Worm (Caenorhabditis elegans) whole organism, L1 larva: ENCODE measurements around the gene F46C5.7.

Experiments
- C04F5.9 ChIP-seq: sonication (generic microtip); optimal IDR thresholded peaks from 2 replicates; lab custom pipeline; 2016; ENCODE audit warnings: missing genetic modification characterization, missing compliant biosample characterization
- C16A3.4 ChIP-seq: fragments of 150-350 bp; optimal IDR thresholded peaks from 2 replicates; lab custom pipeline; 2014; ENCODE audit warnings: missing biosample characterization, missing genetic modification characterization
- blmp-1 ChIP-seq: fragments of 150-350 bp; optimal IDR thresholded peaks from 2 replicates; lab custom pipeline; 2014; ENCODE audit warnings: missing biosample characterization, missing genetic modification characterization
- dsc-1 ChIP-seq: sonication (generic microtip); optimal IDR thresholded peaks from 2 replicates; lab custom pipeline; 2016; ENCODE audit warnings: mild to moderate bottlenecking, missing genetic modification characterization, missing compliant biosample characterization
- efl-1 ChIP-seq, 4 experiments: fragments of 150-350 bp; optimal IDR thresholded peaks in 3 of 4; peaks in 1 of 4; 1 replicate in 1 of 4; 2 replicates in 3 of 4; lab custom pipeline; 2014; ENCODE audit warnings: missing biosample characterization in 2 of 4, missing genetic modification characterization in 2 of 4, missing genetic modification reagents in 2 of 4
- efl-3 ChIP-seq: fragments of 200-800 bp; sonication (Bioruptor generic); optimal IDR thresholded peaks from 2 replicates; lab custom pipeline; 2018; ENCODE audit warnings: mild to moderate bottlenecking, missing genetic modification characterization, missing compliant biosample characterization
- elt-3 ChIP-seq, 6 experiments: fragments of 150-350 bp in 1 of 6; sonication (generic microtip); optimal IDR thresholded peaks; 2 replicates each; lab custom pipeline; 2017 to 2018; ENCODE audit warnings: missing biosample characterization in 6 of 6, missing genetic modification characterization in 6 of 6, inconsistent platforms in 1 of 6
- ets-5 ChIP-seq: fragments of 200-800 bp; sonication (Bioruptor generic); IDR thresholded peaks from 2 replicates; pipeline ENCODE4 v1.3.6; 2022; ENCODE audit warnings: missing genetic modification characterization, missing compliant biosample characterization
- fkh-10 ChIP-seq: sonication (generic microtip); optimal IDR thresholded peaks from 2 replicates; lab custom pipeline; 2017; ENCODE audit warnings: missing biosample characterization, missing genetic modification reagents, missing genetic modification characterization
- grh-1 ChIP-seq: fragments of 200-800 bp; sonication (Bioruptor generic); IDR thresholded peaks from 2 replicates; pipeline ENCODE4 v1.3.6; 2022; ENCODE audit warnings: missing genetic modification reagents, missing genetic modification characterization, missing compliant biosample characterization
- hlh-17 ChIP-seq: fragments of 200-800 bp; sonication (Bioruptor generic); optimal IDR thresholded peaks from 2 replicates; lab custom pipeline; 2018; ENCODE audit warnings: missing genetic modification characterization, mild to moderate bottlenecking, missing compliant biosample characterization, moderate library complexity, borderline replicate concordance
- irx-1 ChIP-seq: sonication (generic microtip); optimal IDR thresholded peaks from 2 replicates; lab custom pipeline; 2016; ENCODE audit warnings: missing genetic modification characterization, missing compliant biosample characterization
- lin-13 ChIP-seq: fragments of 150-350 bp; optimal IDR thresholded peaks from 2 replicates; lab custom pipeline; 2014; ENCODE audit warnings: missing biosample characterization, missing genetic modification reagents, missing genetic modification characterization
- lin-14 ChIP-seq: fragments of 200-800 bp; sonication (Bioruptor generic); optimal IDR thresholded peaks from 2 replicates; lab custom pipeline; 2018; ENCODE audit warnings: mild to moderate bottlenecking, missing genetic modification characterization, moderate library complexity, missing compliant biosample characterization
- lin-15B ChIP-seq: fragments of 150-350 bp; sonication (generic microtip); optimal IDR thresholded peaks from 3 replicates; lab custom pipeline; 2014; ENCODE audit warnings: missing biosample characterization, missing genetic modification characterization
- lin-35 ChIP-seq, 2 experiments: fragments of 150-350 bp; optimal IDR thresholded peaks; 2 replicates each; lab custom pipeline; 2014; ENCODE audit warnings: missing biosample characterization in 2 of 2, missing genetic modification characterization in 2 of 2, missing genetic modification reagents in 2 of 2
- lsy-2 ChIP-seq, 2 experiments: fragments of 150-350 bp; optimal IDR thresholded peaks; 2 replicates each; lab custom pipeline; 2014; ENCODE audit warnings: missing biosample characterization in 2 of 2, missing genetic modification characterization in 2 of 2
- mdl-1 ChIP-seq, 2 experiments: fragments of 150-350 bp; optimal IDR thresholded peaks; 2 replicates each; lab custom pipeline; 2014 to 2017; ENCODE audit warnings: missing biosample characterization in 2 of 2, missing genetic modification characterization in 2 of 2, inconsistent platforms in 1 of 2
- nhr-12 ChIP-seq: sonication (generic microtip); optimal IDR thresholded peaks from 2 replicates; lab custom pipeline; 2017; ENCODE audit warnings: missing biosample characterization, missing genetic modification characterization
- nhr-19 ChIP-seq: fragments of 200-800 bp; sonication (Bioruptor generic); conservative IDR thresholded peaks from 2 replicates; pipeline ENCODE4 v1.3.6; 2022; ENCODE audit warnings: missing genetic modification characterization, missing compliant biosample characterization
- nhr-20 ChIP-seq: sonication (generic microtip); optimal IDR thresholded peaks from 2 replicates; lab custom pipeline; 2016; ENCODE audit warnings: mild to moderate bottlenecking, missing genetic modification characterization, missing compliant biosample characterization
- nhr-237 ChIP-seq: fragments of 150-350 bp; optimal IDR thresholded peaks from 2 replicates; lab custom pipeline; 2014; ENCODE audit warnings: missing biosample characterization, missing genetic modification characterization
- nhr-28 ChIP-seq: fragments of 150-350 bp; optimal IDR thresholded peaks from 2 replicates; lab custom pipeline; 2014; ENCODE audit warnings: missing biosample characterization, missing genetic modification characterization
- nhr-47 ChIP-seq: sonication (generic microtip); optimal IDR thresholded peaks from 2 replicates; lab custom pipeline; 2016; ENCODE audit warnings: mild to moderate bottlenecking, missing genetic modification characterization, moderate library complexity, missing compliant biosample characterization
- nhr-71 ChIP-seq: sonication (generic microtip); optimal IDR thresholded peaks from 2 replicates; lab custom pipeline; 2016; ENCODE audit warnings: mild to moderate bottlenecking, missing genetic modification characterization, moderate library complexity, missing compliant biosample characterization
- nhr-76 ChIP-seq: sonication (generic microtip); optimal IDR thresholded peaks from 2 replicates; lab custom pipeline; 2017; ENCODE audit warnings: missing biosample characterization, missing genetic modification characterization
- nhr-85 ChIP-seq: sonication (generic microtip); peaks from one replicate; lab custom pipeline; 2016; ENCODE audit warnings: missing genetic modification characterization, inconsistent platforms, missing compliant biosample characterization
- nhr-90 ChIP-seq: sonication (generic microtip); optimal IDR thresholded peaks from 2 replicates; lab custom pipeline; 2016; ENCODE audit warnings: mild to moderate bottlenecking, missing genetic modification characterization, missing compliant biosample characterization; ENCODE audit not compliant: poor library complexity
- pax-3 ChIP-seq: fragments of 200-800 bp; sonication (Bioruptor generic); optimal IDR thresholded peaks from 2 replicates; lab custom pipeline; 2018; ENCODE audit warnings: mild to moderate bottlenecking, missing genetic modification characterization, moderate library complexity, missing compliant biosample characterization
- pqm-1 ChIP-seq: sonication (generic microtip); optimal IDR thresholded peaks from 3 replicates; lab custom pipeline; 2017; ENCODE audit warnings: missing biosample characterization, missing genetic modification characterization
- skn-1 ChIP-seq: fragments of 150-350 bp; optimal IDR thresholded peaks from 2 replicates; lab custom pipeline; 2014; ENCODE audit warnings: missing biosample characterization, missing genetic modification characterization
- snu-23 ChIP-seq: sonication (generic microtip); optimal IDR thresholded peaks from 2 replicates; lab custom pipeline; 2016; ENCODE audit warnings: missing genetic modification characterization, missing compliant biosample characterization
- sup-37 ChIP-seq: fragments of 200-800 bp; sonication (Bioruptor generic); optimal IDR thresholded peaks from 2 replicates; lab custom pipeline; 2018; ENCODE audit warnings: mild to moderate bottlenecking, missing genetic modification characterization, missing compliant biosample characterization
- swsn-7 ChIP-seq: sonication (generic microtip); optimal IDR thresholded peaks from 2 replicates; lab custom pipeline; 2016; ENCODE audit warnings: missing genetic modification characterization, missing compliant biosample characterization
- tbx-2 ChIP-seq: sonication (generic microtip); optimal IDR thresholded peaks from 2 replicates; lab custom pipeline; 2016; ENCODE audit warnings: missing genetic modification characterization, missing compliant biosample characterization
- unc-130 ChIP-seq: fragments of 150-350 bp; optimal IDR thresholded peaks from 2 replicates; lab custom pipeline; 2017; ENCODE audit warnings: missing biosample characterization, missing genetic modification characterization, inconsistent platforms
- xbp-1 ChIP-seq: sonication (generic microtip); optimal IDR thresholded peaks from 2 replicates; lab custom pipeline; 2016; ENCODE audit warnings: missing genetic modification characterization, missing compliant biosample characterization
- zag-1 ChIP-seq: fragments of 150-350 bp; optimal IDR thresholded peaks from 2 replicates; lab custom pipeline; 2014; ENCODE audit warnings: missing biosample characterization, missing genetic modification characterization

F46C5.7 gene

DNA sequence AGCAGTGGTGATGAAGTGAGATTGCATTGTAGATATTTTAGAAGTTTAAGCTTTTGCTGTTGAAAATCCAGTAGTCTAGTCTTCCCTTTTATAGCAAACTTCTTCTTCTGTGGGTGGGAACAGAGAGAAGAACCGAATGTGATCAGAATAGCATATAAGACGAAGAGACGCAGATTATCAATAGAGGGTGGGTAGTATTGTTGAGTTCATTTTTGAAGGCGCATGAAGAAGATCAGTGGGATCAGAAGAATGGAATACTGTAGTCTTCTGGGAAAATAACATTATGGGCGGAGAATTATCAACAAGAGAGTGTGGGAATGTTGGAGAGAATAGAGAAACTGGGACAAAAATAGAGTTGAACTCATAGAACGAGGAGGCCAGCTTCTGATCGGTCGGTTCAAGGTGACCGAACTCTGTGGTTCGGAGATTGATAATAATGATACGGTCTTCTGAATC, 18.0 kb upstream of the F46C5.7 start, which contains the start of gene F46C5.1:
Gene F46C5.1 (minus strand): TSS at position 51 of the 456 bp plus-strand sequence.
- TF ChIP-seq blmp-1 (tag; lab: Kevin White, UChicago) (peak; percentile 63), efl-1 (optimal IDR thresholded peaks at IDR 0.05; lab: Kevin White, UChicago) (no peak), efl-1 (GFP tag; optimal IDR thresholded peaks at IDR 0.05 in 1 of 2; lab: Kevin White, UChicago) (no peak), elt-3 (tag; optimal IDR thresholded peaks at IDR 0.05; lab: Kevin White, UChicago) (peak in 2 of 6 experiments; percentile 6 to 25), lsy-2 (tag; optimal IDR thresholded peaks at IDR 0.05; lab: Kevin White, UChicago) (peak in 1 of 2 experiments; percentile 68), C16A3.4 (tag; lab: Kevin White, UChicago) (peak; percentile 2)

DNA sequence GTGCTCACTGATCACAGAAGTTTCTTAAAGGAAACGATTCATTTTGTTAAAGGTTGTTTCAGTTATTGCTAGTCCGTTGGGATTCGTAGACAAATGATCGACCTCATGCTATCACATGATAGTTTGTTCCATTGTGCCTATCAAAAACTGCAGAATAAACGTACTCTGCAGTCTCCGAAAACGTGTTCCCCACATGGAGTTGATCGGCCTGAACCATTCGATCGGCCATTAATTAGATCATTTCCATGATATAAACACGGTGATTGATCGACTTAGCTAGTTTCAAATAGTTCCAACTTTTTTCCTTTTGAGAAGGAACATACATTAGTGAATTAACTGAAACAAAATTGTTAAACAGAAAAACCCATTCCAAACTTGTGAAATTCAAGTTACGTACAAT, 16.4 kb upstream of the F46C5.7 start:
- TF ChIP-seq lin-14 = peak; percentile 64
- peak; percentile 86 for TF ChIP-seq nhr-19 (GFP tag; lab: Robert Waterston, UW)
- TF ChIP-seq lin-15B = no peak
- no peak for TF ChIP-seq nhr-28 (tag; lab: Kevin White, UChicago)
- TF ChIP-seq efl-3 (GFP tag; lab: Kevin White, UChicago) = no peak
- peak in 1 of 2 experiments; percentile 47 for TF ChIP-seq lsy-2 (tag; optimal IDR thresholded peaks at IDR 0.05; lab: Kevin White, UChicago)
- TF ChIP-seq nhr-237 (tag; lab: Kevin White, UChicago) = no peak
- TF ChIP-seq dsc-1 (tag; lab: Kevin White, UChicago) = no peak
- TF ChIP-seq nhr-85 (tag; lab: Kevin White, UChicago) = peak; percentile 91
- no peak for TF ChIP-seq pax-3 (tag; lab: Kevin White, UChicago)
- TF ChIP-seq hlh-17 (GFP tag; lab: Kevin White, UChicago) = no peak
- TF ChIP-seq nhr-47 (tag; lab: Kevin White, UChicago) = peak; percentile 25
- TF ChIP-seq tbx-2 = peak; percentile 52
- TF ChIP-seq ets-5 (GFP tag; lab: Robert Waterston, UW) = no peak
- TF ChIP-seq nhr-20 = peak; percentile 86
- TF ChIP-seq pqm-1 (tag; lab: Kevin White, UChicago) = no peak
- no peak for TF ChIP-seq nhr-12 (tag; lab: Kevin White, UChicago)
- no peak for TF ChIP-seq skn-1
- peak; percentile 43 for TF ChIP-seq snu-23
- TF ChIP-seq elt-3 (tag; optimal IDR thresholded peaks at IDR 0.05; lab: Kevin White, UChicago) = peak in 5 of 6 experiments; percentile 7 to 95 (median 38)
- no peak for TF ChIP-seq efl-1 (optimal IDR thresholded peaks at IDR 0.05; lab: Kevin White, UChicago)
- TF ChIP-seq efl-1 (GFP tag; optimal IDR thresholded peaks at IDR 0.05 in 1 of 2; lab: Kevin White, UChicago) = peak in 1 of 2 experiments; percentile 88
- no peak for TF ChIP-seq lin-13 (GFP tag; lab: Kevin White, UChicago)
- peak; percentile 59 for TF ChIP-seq blmp-1 (tag; lab: Kevin White, UChicago)
- TF ChIP-seq zag-1 = no peak
- peak; percentile 39 for TF ChIP-seq C16A3.4 (tag; lab: Kevin White, UChicago)
- TF ChIP-seq lin-35 (GFP tag; optimal IDR thresholded peaks at IDR 0.05; lab: Kevin White, UChicago) = peak in 1 of 2 experiments; percentile 71
- TF ChIP-seq grh-1 (GFP tag; lab: Robert Waterston, UW) = peak; percentile 61
- peak; percentile 84 for TF ChIP-seq unc-130 (tag; lab: Kevin White, UChicago)
- peak; percentile 61 for TF ChIP-seq nhr-71 (tag; lab: Kevin White, UChicago)
- TF ChIP-seq irx-1 = peak; percentile 23
- TF ChIP-seq swsn-7 (tag; lab: Kevin White, UChicago) = no peak
- peak in 1 of 2 experiments; percentile 85 for TF ChIP-seq mdl-1 (tag; optimal IDR thresholded peaks at IDR 0.05; lab: Kevin White, UChicago)
- TF ChIP-seq nhr-90 (tag; lab: Kevin White, UChicago) = peak; percentile 73

DNA sequence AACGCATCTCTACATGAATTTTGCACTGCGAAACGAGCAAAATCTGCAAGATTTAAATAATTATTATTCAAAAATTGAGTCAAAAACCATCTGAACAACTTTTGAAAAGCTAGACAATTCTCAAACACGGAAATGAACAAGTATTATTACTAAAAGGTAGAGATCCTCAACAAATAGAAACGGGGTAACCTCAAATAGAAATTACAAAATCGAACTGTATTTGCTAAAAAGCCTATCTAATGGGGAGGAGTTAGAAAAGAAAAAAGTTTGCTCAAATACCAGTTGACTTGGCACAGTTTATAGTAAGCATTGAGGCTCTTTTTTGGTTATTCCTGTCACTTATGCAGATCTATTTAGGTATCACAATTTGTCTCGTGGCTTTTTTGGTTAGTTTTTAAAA, 13.4 kb upstream of the F46C5.7 start, which contains the start of gene nas-25:
Gene nas-25 (plus strand): TSS at position 301 of the 400 bp plus-strand sequence.
- TF ChIP-seq nhr-85 (tag; lab: Kevin White, UChicago) (peak; percentile 16), nhr-76 (tag; lab: Kevin White, UChicago) (no peak)

DNA sequence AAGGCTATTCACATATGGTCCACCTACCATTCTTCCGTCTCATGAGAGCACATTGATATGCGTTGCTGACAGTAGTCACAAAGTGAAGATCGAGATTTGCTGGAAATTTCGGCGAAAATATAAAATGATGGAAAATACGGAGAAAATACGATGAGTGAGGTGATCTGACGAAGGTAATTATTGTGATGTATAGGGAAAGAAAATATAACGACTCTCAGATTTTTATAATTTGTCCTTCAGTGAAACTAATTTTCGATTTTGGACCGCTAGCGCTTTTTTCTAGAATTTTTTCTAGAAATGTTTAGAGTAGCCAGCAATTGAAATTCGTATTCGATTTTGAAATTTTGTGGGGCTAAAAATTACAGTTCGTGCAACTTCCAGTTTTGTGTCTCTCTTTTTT, 9.9 kb upstream of the F46C5.7 start, which contains the start of gene F46C5.2:
Gene F46C5.2 (minus strand): TSS at position 101 of the 400 bp plus-strand sequence.
- TF ChIP-seq C04F5.9 (tag; lab: Kevin White, UChicago) = no peak
- TF ChIP-seq sup-37 = no peak
- no peak for TF ChIP-seq nhr-47 (tag; lab: Kevin White, UChicago)
- no peak for TF ChIP-seq fkh-10 (GFP tag; lab: Kevin White, UChicago)
- TF ChIP-seq xbp-1 (tag; lab: Kevin White, UChicago) = no peak
